Fruit fly (Drosophila melanogaster) whole organism, embryonic: Measurements from ENCODE around the gene Polr2G.

Experiments
- B-H1 ChIP-seq: fragments of 200-800 bp; sonication (Bioruptor generic); IDR thresholded peaks from 3 replicates; pipeline ENCODE4 v1.3.6; 2022; ENCODE audit warnings: missing biosample characterization, missing genetic modification characterization
- Bteb2 ChIP-seq: fragments of 200-800 bp; sonication (Bioruptor generic); optimal IDR thresholded peaks from 2 replicates; lab custom pipeline; 2016; ENCODE audit warnings: missing biosample characterization, missing genetic modification characterization
- CG10979 ChIP-seq: fragments of 200-800 bp; sonication (Bioruptor generic); optimal IDR thresholded peaks from 2 replicates; lab custom pipeline; 2018; ENCODE audit warnings: missing biosample characterization, mild to moderate bottlenecking, missing genetic modification characterization, moderate library complexity
- CG11398 ChIP-seq: fragments of 200-800 bp; sonication (Bioruptor generic); optimal IDR thresholded peaks from 2 replicates; lab custom pipeline; 2016; ENCODE audit warnings: missing biosample characterization, missing genetic modification characterization
- CG12071 ChIP-seq: fragments of 200-800 bp; sonication (Bioruptor generic); optimal IDR thresholded peaks from 3 replicates; lab custom pipeline; 2018; ENCODE audit warnings: missing biosample characterization, mild to moderate bottlenecking, missing genetic modification characterization
- CG12104 ChIP-seq: fragments of 200-800 bp; sonication (Bioruptor generic); optimal IDR thresholded peaks from 3 replicates; lab custom pipeline; 2016; ENCODE audit warnings: missing biosample characterization, missing genetic modification characterization
- CG12769 ChIP-seq: fragments of 200-800 bp; sonication (Bioruptor generic); optimal IDR thresholded peaks from 2 replicates; lab custom pipeline; 2019; ENCODE audit warnings: missing biosample characterization, mild to moderate bottlenecking, missing genetic modification characterization, moderate library complexity
- CG13123 ChIP-seq: fragments of 200-800 bp; sonication (Bioruptor generic); optimal IDR thresholded peaks from 2 replicates; lab custom pipeline; 2016; ENCODE audit warnings: missing biosample characterization, missing genetic modification characterization
- CG15073 ChIP-seq: fragments of 200-800 bp; sonication (Bioruptor generic); optimal IDR thresholded peaks from 2 replicates; lab custom pipeline; 2016; ENCODE audit warnings: missing biosample characterization, missing genetic modification characterization
- CG17568 ChIP-seq: fragments of 200-800 bp; sonication (Bioruptor generic); optimal IDR thresholded peaks from 2 replicates; lab custom pipeline; 2018; ENCODE audit warnings: missing biosample characterization, mild to moderate bottlenecking, missing genetic modification characterization, moderate library complexity
- CG18011 ChIP-seq: fragments of 200-800 bp; sonication (Bioruptor generic); optimal IDR thresholded peaks from 2 replicates; lab custom pipeline; 2017; ENCODE audit warnings: missing biosample characterization, missing genetic modification characterization, mild to moderate bottlenecking, moderate library complexity, missing genotype
- CG2678 ChIP-seq: fragments of 200-800 bp; sonication (Bioruptor generic); optimal IDR thresholded peaks from 3 replicates; lab custom pipeline; 2019; ENCODE audit warnings: missing biosample characterization, mild to moderate bottlenecking, missing genetic modification characterization, moderate library complexity
- CG31441 ChIP-seq: fragments of 200-800 bp; sonication (Bioruptor generic); IDR thresholded peaks from 2 replicates; pipeline ENCODE4 v1.3.6; 2022; ENCODE audit warnings: missing biosample characterization, missing genetic modification characterization
- CG32532 ChIP-seq: fragments of 200-800 bp; sonication (Bioruptor generic); IDR thresholded peaks from 2 replicates; pipeline ENCODE4 v1.3.6; 2022; ENCODE audit warnings: missing biosample characterization, missing genetic modification characterization
- CG33557 ChIP-seq: fragments of 200-800 bp; sonication (Bioruptor generic); optimal IDR thresholded peaks from 2 replicates; lab custom pipeline; 2019; ENCODE audit warnings: missing biosample characterization, mild to moderate bottlenecking, missing genetic modification characterization, moderate library complexity
- CG34224 ChIP-seq: fragments of 200-800 bp; sonication (Bioruptor generic); IDR thresholded peaks from 3 replicates; pipeline ENCODE4 v1.3.6; 2022; ENCODE audit warnings: missing biosample characterization, missing genetic modification characterization; ENCODE audit not compliant: partially characterized antibody
- CG4424 ChIP-seq: fragments of 200-800 bp; sonication (Bioruptor generic); optimal IDR thresholded peaks from 3 replicates; lab custom pipeline; 2016; ENCODE audit warnings: missing biosample characterization, missing genetic modification characterization
- CG4617 ChIP-seq: fragments of 200-800 bp; sonication (Bioruptor generic); optimal IDR thresholded peaks from 3 replicates; lab custom pipeline; 2016; ENCODE audit warnings: missing biosample characterization, missing genetic modification characterization, borderline replicate concordance
- CG6175 ChIP-seq: fragments of 200-800 bp; sonication (Bioruptor generic); IDR thresholded peaks from 3 replicates; pipeline ENCODE4 v1.3.6; 2022; ENCODE audit warnings: missing biosample characterization, missing genetic modification characterization
- CG6689 ChIP-seq: fragments of 200-800 bp; sonication (Bioruptor generic); IDR thresholded peaks from 2 replicates; pipeline ENCODE4 v1.3.6; 2022; ENCODE audit warnings: missing biosample characterization, missing genetic modification characterization
- CG7271 ChIP-seq: fragments of 200-800 bp; sonication (Bioruptor generic); optimal IDR thresholded peaks from 2 replicates; lab custom pipeline; 2018; ENCODE audit warnings: missing biosample characterization, mild to moderate bottlenecking, missing genetic modification characterization, moderate library complexity
- CG7839 ChIP-seq: fragments of 200-800 bp; sonication (Bioruptor generic); optimal IDR thresholded peaks from 3 replicates; lab custom pipeline; 2018; ENCODE audit warnings: missing biosample characterization, mild to moderate bottlenecking, missing genetic modification characterization, moderate library complexity
- CG7963 ChIP-seq: fragments of 200-800 bp; sonication (Bioruptor generic); IDR thresholded peaks from 3 replicates; pipeline ENCODE4 v1.3.6; 2022; ENCODE audit warnings: missing biosample characterization, missing genetic modification characterization; ENCODE audit not compliant: partially characterized antibody
- CG8359 ChIP-seq: fragments of 200-800 bp; sonication (Bioruptor generic); optimal IDR thresholded peaks from 2 replicates; lab custom pipeline; 2017; ENCODE audit warnings: missing biosample characterization, mild to moderate bottlenecking, missing genetic modification characterization, borderline replicate concordance
- CG8765 ChIP-seq: fragments of 200-800 bp; sonication (Bioruptor generic); IDR thresholded peaks from 2 replicates; pipeline ENCODE4 v1.3.6; 2022; ENCODE audit warnings: missing biosample characterization, missing genetic modification characterization
- CG9876 ChIP-seq: fragments of 200-800 bp; sonication (Bioruptor generic); optimal IDR thresholded peaks from 2 replicates; lab custom pipeline; 2016; ENCODE audit warnings: missing biosample characterization, missing genetic modification characterization
- Deaf1 ChIP-seq: fragments of 200-800 bp; optimal IDR thresholded peaks from 3 replicates; lab custom pipeline; 2019; ENCODE audit warnings: missing biosample characterization, mild to moderate bottlenecking, missing genetic modification characterization, moderate library complexity
- Doc2 ChIP-seq: fragments of 200-800 bp; sonication (Bioruptor generic); IDR thresholded peaks from 2 replicates; pipeline ENCODE4 v1.3.6; 2022; ENCODE audit warnings: missing biosample characterization, missing genetic modification characterization
- Doc3 ChIP-seq: fragments of 200-800 bp; sonication (Bioruptor generic); IDR thresholded peaks from 3 replicates; pipeline ENCODE4 v1.3.6; 2022; ENCODE audit warnings: missing biosample characterization, missing genetic modification characterization; ENCODE audit not compliant: partially characterized antibody
- ERR ChIP-seq: fragments of 200-800 bp; sonication (Bioruptor generic); optimal IDR thresholded peaks from 2 replicates; lab custom pipeline; 2016; ENCODE audit warnings: missing biosample characterization, missing genetic modification characterization
- HmgD ChIP-seq: fragments of 200-800 bp; sonication (Bioruptor generic); optimal IDR thresholded peaks from 3 replicates; lab custom pipeline; 2016; ENCODE audit warnings: missing biosample characterization, missing genetic modification characterization
- Jarid2 ChIP-seq: fragments of 200-800 bp; sonication (Bioruptor generic); optimal IDR thresholded peaks from 3 replicates; lab custom pipeline; 2017; ENCODE audit warnings: mild to moderate bottlenecking, missing biosample characterization, missing genetic modification reagents, missing genetic modification characterization
- Med ChIP-seq: fragments of 200-800 bp; sonication (Bioruptor generic); peaks from one replicate; lab custom pipeline; 2016; ENCODE audit warnings: missing biosample characterization, missing genetic modification characterization, mild to moderate bottlenecking, inconsistent platforms, moderate library complexity
- Nf-YA ChIP-seq: fragments of 200-800 bp; sonication (Bioruptor generic); IDR thresholded peaks from 2 replicates; pipeline ENCODE4 v1.3.6; 2022; ENCODE audit warnings: missing biosample characterization, missing genetic modification characterization
- Pdp1 ChIP-seq, 2 experiments: fragments of 200-800 bp; sonication (Bioruptor generic); optimal IDR thresholded peaks; 3 replicates each; lab custom pipeline; 2016; ENCODE audit warnings: missing biosample characterization in 2 of 2, missing genetic modification characterization in 2 of 2, mild to moderate bottlenecking in 1 of 2, moderate library complexity in 1 of 2
- Sry-β ChIP-seq: fragments of 200-800 bp; sonication (Bioruptor generic); optimal IDR thresholded peaks from 2 replicates; lab custom pipeline; 2018; ENCODE audit warnings: missing biosample characterization, mild to moderate bottlenecking, missing genetic modification characterization, moderate library complexity
- Xrp1 ChIP-seq: fragments of 200-800 bp; sonication (Bioruptor generic); IDR thresholded peaks from 2 replicates; pipeline ENCODE4 v1.3.6; 2022; ENCODE audit warnings: missing biosample characterization, missing genetic modification characterization
- YL-1 ChIP-seq: fragments of 200-800 bp; sonication (Bioruptor generic); optimal IDR thresholded peaks from 3 replicates; lab custom pipeline; 2017; ENCODE audit warnings: missing biosample characterization, mild to moderate bottlenecking, missing genetic modification characterization
- esg ChIP-seq: fragments of 200-800 bp; sonication (Bioruptor generic); conservative IDR thresholded peaks from 2 replicates; pipeline ENCODE4 v1.3.6; 2022; ENCODE audit warnings: missing biosample characterization, missing genetic modification characterization
- fd3F ChIP-seq: fragments of 200-800 bp; sonication (Bioruptor generic); optimal IDR thresholded peaks from 2 replicates; lab custom pipeline; 2018; ENCODE audit warnings: missing biosample characterization, mild to moderate bottlenecking, missing genetic modification characterization, moderate library complexity
- ham ChIP-seq: fragments of 200-800 bp; sonication (Bioruptor generic); IDR thresholded peaks from 2 replicates; pipeline ENCODE4 v1.3.6; 2022; ENCODE audit warnings: missing biosample characterization, missing genetic modification characterization
- pho ChIP-seq: fragments of 200-800 bp; sonication (Bioruptor generic); optimal IDR thresholded peaks from 2 replicates; lab custom pipeline; 2016; ENCODE audit warnings: missing biosample characterization, missing genetic modification characterization
- sima ChIP-seq: fragments of 200-800 bp; sonication (Bioruptor generic); optimal IDR thresholded peaks from 2 replicates; lab custom pipeline; 2016; ENCODE audit warnings: missing biosample characterization, missing genetic modification characterization
- sna ChIP-seq: fragments of 200-800 bp; sonication (Bioruptor generic); IDR thresholded peaks from 2 replicates; pipeline ENCODE4 v1.3.6; 2022; ENCODE audit warnings: missing biosample characterization, missing genetic modification characterization; ENCODE audit not compliant: partially characterized antibody
- tna ChIP-seq: fragments of 200-800 bp; sonication (Bioruptor generic); IDR thresholded peaks from 2 replicates; pipeline ENCODE4 v1.3.6; 2022; ENCODE audit warnings: missing biosample characterization, missing genetic modification characterization; ENCODE audit not compliant: partially characterized antibody
- usp ChIP-seq: fragments of >200 bp; optimal IDR thresholded peaks from 2 replicates; lab custom pipeline; 2017; ENCODE audit warnings: missing biosample characterization, missing genetic modification characterization
- wor ChIP-seq: fragments of 200-800 bp; sonication (Bioruptor generic); IDR thresholded peaks from 2 replicates; pipeline ENCODE4 v1.3.6; 2022; ENCODE audit warnings: missing biosample characterization, missing genetic modification characterization
- zfh1 ChIP-seq: fragments of 200-800 bp; sonication (Bioruptor generic); IDR thresholded peaks from 3 replicates; pipeline ENCODE4 v1.3.6; 2022; ENCODE audit warnings: missing biosample characterization, missing genetic modification characterization

The Polr2G gene

DNA sequence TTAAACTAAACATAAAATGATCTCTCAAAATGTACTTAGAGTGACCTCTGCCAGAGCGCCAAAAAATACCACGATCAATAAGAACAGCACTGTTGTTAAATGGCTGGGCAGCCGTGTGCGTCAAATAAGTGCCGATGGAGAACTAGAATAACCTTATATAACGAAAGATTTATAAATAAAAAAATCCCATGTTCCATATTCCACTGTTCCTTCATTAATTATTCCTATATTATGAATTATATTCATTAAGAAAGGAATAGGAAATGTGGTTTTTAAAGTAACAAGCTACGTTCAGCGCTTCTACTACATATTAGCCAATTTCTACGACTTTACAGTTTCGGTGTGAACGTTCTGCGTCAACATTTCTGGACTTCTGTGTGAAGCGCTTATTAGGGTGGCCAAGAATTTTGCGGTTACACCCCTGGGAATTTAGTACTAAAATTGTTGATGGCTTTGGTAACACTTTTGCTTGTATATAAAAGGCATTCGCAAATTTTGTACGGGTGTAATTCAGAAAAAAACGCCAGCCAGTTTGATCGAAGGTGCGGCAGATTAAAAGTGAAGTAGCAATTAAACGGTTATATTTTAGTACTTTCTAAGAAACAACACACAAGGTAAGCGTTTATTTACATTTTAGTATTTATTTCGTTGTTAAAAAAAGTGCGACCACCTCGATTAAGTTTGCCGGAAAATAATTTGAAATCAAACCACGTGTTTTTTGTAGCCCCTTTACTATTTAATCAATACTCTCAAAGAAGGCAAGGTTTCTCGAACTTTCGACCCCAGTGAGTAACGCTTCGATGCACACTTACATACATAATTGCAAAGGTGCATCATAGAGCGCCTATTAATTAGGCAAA lies 19.4 kb upstream of the Polr2G start, which contains the start of the genes tefu and Hsc70-4 (continued):
- peak; percentile 64 for TF ChIP-seq CG9876
- no peak for TF ChIP-seq CG12769 (tag; lab: Kevin White, UChicago)
- peak; percentile 66; the same call in 2 of the 3 replicates for TF ChIP-seq CG6175 (GFP tag; lab: Robert Waterston, UW)
- TF ChIP-seq YL-1 (GFP tag; lab: Kevin White, UChicago), result peak; percentile 44
- 0 out of 3 replicates have a peak, but pooled peaks have one; percentile 6 for TF ChIP-seq CG7963 (GFP tag; lab: Robert Waterston, UW)
- peak; percentile 38 for TF ChIP-seq CG4617 (GFP tag; lab: Kevin White, UChicago)
- TF ChIP-seq Doc3 (GFP tag; lab: Robert Waterston, UW), result no peak
- TF ChIP-seq Pdp1 (GFP tag; optimal IDR thresholded peaks at IDR 0.05; lab: Kevin White, UChicago), result peak; percentile 85 to 90
- TF ChIP-seq CG8765 (GFP tag; lab: Robert Waterston, UW), result peak; percentile 78
- TF ChIP-seq CG31441 (GFP tag; lab: Robert Waterston, UW), result peak; percentile 12
- peak; percentile 34 for TF ChIP-seq HmgD (GFP tag; lab: Kevin White, UChicago)
- no peak for TF ChIP-seq CG2678 (tag; lab: Kevin White, UChicago)
- peak; percentile 82 for TF ChIP-seq CG4424 (GFP tag; lab: Kevin White, UChicago)
- TF ChIP-seq Nf-YA, result peak; percentile 52; the same call in 1 of the 2 replicates
- TF ChIP-seq sima (GFP tag; lab: Kevin White, UChicago), result peak; percentile 12
- TF ChIP-seq Doc2 (GFP tag; lab: Robert Waterston, UW), result no peak
- TF ChIP-seq sna, result no peak
- TF ChIP-seq CG11398, result no peak
- TF ChIP-seq fd3F, result peak; percentile 33
- TF ChIP-seq CG33557 (GFP tag; lab: Kevin White, UChicago), result peak; percentile 40
- no peak for TF ChIP-seq usp (GFP tag; lab: Kevin White, UChicago)
- TF ChIP-seq esg (GFP tag; lab: Robert Waterston, UW), result peak; percentile 74
- no peak for TF ChIP-seq Jarid2 (GFP tag; lab: Kevin White, UChicago)
- no peak for TF ChIP-seq CG34224 (GFP tag; lab: Robert Waterston, UW)
- TF ChIP-seq CG12104 (GFP tag; lab: Kevin White, UChicago), result peak; percentile 71
- no peak for TF ChIP-seq Deaf1 (tag; lab: Kevin White, UChicago)
- peak; percentile 59 for TF ChIP-seq CG7271 (tag; lab: Kevin White, UChicago)
- TF ChIP-seq CG12071 (GFP tag; lab: Kevin White, UChicago), result peak; percentile 25
- peak; percentile 94 for TF ChIP-seq Med (GFP tag; lab: Kevin White, UChicago)
- TF ChIP-seq ham, result peak; percentile 52; the same call in 1 of the 2 replicates
- TF ChIP-seq CG32532 (GFP tag; lab: Robert Waterston, UW), result peak; percentile 80
- peak; percentile 63; the same call in 1 of the 3 replicates for TF ChIP-seq zfh1 (GFP tag; lab: Robert Waterston, UW)
- TF ChIP-seq pho (GFP tag; lab: Kevin White, UChicago), result peak; percentile 62
- peak; percentile 63 for TF ChIP-seq CG13123
- peak; percentile 82 for TF ChIP-seq CG6689
- peak; percentile 61 for TF ChIP-seq Bteb2 (GFP tag; lab: Kevin White, UChicago)
- TF ChIP-seq CG10979 (tag; lab: Kevin White, UChicago), result peak; percentile 57
- TF ChIP-seq CG15073 (GFP tag; lab: Kevin White, UChicago), result no peak
- no peak for TF ChIP-seq ERR (GFP tag; lab: Kevin White, UChicago)
- TF ChIP-seq Xrp1 (GFP tag; lab: Robert Waterston, UW), result peak; percentile 70
- TF ChIP-seq B-H1, result peak; percentile 73
- peak; percentile 26 for TF ChIP-seq CG8359 (GFP tag; lab: Kevin White, UChicago)
- peak; percentile 31; the same call in 1 of the 2 replicates for TF ChIP-seq tna (GFP tag; lab: Robert Waterston, UW)
- no peak for TF ChIP-seq CG17568
- TF ChIP-seq Sry-β (GFP tag; lab: Kevin White, UChicago), result peak; percentile 62
- no peak for TF ChIP-seq CG18011
- TF ChIP-seq CG7839 (tag; lab: Kevin White, UChicago), result peak; percentile 76
- TF ChIP-seq wor (GFP tag; lab: Robert Waterston, UW), result peak; percentile 60
